Worm (Caenorhabditis elegans) whole organism, dauer: ENCODE measurements around the gene ags-3.

Experiments
- unc-62 ChIP-seq: sonication (generic microtip); optimal IDR thresholded peaks from 2 replicates; lab custom pipeline; 2017; ENCODE audit warnings: missing biosample characterization, missing genetic modification reagents, missing genetic modification characterization

ags-3 gene

DNA sequence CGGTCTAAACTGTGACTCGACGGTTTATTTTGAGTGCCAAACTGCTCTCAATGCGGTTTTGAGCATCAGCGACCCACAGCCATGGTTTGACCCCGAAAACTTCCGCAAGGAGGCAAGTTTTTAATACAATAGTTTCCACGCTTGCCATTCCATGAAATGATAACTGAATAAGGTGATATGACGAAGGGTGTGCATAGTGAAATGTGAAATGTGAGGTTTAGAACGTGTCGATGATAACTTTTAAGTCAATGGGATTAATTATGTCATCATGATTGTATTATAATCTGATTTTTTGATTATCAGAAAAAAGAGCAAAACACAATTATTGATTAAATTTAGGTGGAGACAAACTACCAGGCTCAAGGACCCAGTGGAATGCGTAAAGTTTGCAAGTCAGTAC, 48.1 kb downstream of the ags-3 start:
- TF ChIP-seq unc-62 (GFP tag; lab: Kevin White, UChicago), result no peak

ce11 chrX:5254894-5255293, 48.5 kb downstream of the ags-3 start, which contains the start of gene nspg-13:
Gene nspg-13, plus strand, starts transcription at chrX:5255194.
- TF ChIP-seq unc-62 (GFP tag; lab: Kevin White, UChicago), result no peak

ce11 chrX:5252798-5253197, 50.6 kb downstream of the ags-3 start, which contains the start of gene nspg-14:
Gene nspg-14, plus strand, starts transcription at chrX:5253047.
- TF ChIP-seq unc-62 (GFP tag; lab: Kevin White, UChicago), result no peak

DNA sequence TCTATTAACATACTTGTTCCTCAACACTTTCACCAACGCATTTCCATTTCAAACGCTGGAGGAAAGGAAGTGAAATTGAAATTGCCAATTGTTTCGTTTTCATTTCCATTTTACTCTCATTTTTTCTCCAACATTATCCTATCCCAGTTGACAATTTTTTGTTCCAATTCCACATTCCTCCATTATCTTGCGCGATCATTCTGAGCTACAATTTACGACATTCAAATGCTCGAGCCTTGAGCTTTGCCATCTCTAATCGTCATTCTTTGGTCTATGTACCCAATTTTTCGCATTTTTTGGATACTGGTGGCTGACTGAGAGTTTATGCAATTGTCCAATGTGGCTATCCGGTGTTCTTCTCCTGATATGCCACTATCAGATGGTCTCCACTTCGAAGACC, 53.8 kb downstream of the ags-3 start, which contains the start of gene Y34B4A.10:
TSS of gene Y34B4A.10 (plus strand) at position 301 of the 400 bp plus-strand sequence.
- TF ChIP-seq unc-62 (GFP tag; lab: Kevin White, UChicago), result no peak

DNA sequence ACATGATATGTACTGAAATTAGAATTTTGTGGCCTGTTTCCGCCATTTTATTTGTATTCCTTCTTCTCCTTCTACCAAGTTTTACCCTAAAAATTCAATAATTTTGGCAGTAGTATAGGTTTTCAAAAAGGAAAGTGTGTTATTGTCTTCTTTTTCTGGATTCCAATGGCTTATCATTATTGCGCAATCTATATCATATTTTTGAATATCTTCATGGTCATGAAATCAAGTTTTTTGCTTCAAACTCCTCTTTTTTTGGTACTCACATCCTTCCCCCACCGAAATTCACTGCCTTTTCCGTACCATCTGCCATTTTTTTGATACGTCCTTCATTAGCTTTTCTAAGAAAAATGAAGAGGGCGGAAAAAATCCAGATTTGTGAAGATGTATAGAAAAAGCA, 54.6 kb downstream of the ags-3 start:
- TF ChIP-seq unc-62 (GFP tag; lab: Kevin White, UChicago), result no peak

DNA sequence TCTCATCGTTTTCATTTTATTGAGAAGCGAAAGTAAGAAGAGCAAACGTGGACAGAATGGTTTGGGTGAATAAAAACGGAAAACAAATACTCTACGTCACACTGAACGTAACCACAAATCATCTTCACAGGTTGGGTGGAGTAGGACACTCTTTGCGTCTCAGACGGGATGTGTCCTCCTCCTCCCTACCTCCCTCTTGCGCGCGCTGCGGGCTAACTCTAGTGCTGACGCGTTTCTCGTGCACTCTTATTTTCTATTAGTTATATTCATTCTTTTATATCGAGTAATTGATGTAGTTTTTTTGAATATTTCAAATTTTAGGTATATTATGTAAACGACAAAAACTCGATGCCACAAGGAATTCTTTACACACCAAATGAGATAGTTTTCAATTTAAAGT, 59.4 kb downstream of the ags-3 start, which contains the start of gene Y34B4A.7:
TSS of gene Y34B4A.7 (plus strand) at position 297 of the 400 bp plus-strand sequence.
- TF ChIP-seq unc-62 (GFP tag; lab: Kevin White, UChicago), result no peak

DNA sequence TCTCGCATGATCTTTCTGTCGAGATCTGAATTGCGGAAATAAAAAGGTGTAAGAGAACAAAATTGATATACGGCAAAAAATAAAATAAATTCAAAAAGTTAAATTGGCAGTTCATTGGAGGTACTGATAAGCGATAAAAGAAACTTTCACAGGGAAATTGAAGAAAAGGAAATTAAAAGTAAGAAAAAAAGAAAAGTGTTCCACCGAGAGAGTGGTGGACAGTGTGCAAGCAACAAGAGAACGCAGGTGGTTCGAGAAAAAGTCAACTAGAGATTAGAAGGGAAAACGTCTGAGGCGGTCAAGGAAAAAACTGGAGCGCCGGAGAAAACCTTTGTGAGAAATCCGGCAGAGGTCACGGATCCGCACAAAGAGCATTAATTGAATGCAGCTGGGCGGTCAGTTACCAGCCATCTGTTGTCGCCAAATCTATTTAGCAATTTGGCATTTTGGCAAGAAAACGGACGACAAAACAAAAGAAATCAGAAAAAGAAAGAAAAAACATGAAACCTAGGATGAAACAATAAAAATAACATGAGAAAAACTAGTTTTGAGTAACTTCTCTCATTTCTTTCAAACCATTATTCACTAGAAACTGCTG, 59.9 kb downstream of the ags-3 start, which contains the start of gene mtm-5:
TSS of gene mtm-5 (minus strand) at position 27 of the 598 bp plus-strand sequence.
- TF ChIP-seq unc-62 (GFP tag; lab: Kevin White, UChicago), result no peak
